Worm (Caenorhabditis elegans) whole organism, L4/young adult: ENCODE results near the gene dmd-4.

Source experiments
- W03F9.2 ChIP-seq: fragments of 150-350 bp; optimal IDR thresholded peaks from 2 replicates; lab custom pipeline; 2014; ENCODE audit warnings: missing biosample characterization, missing genetic modification characterization
- dao-5 ChIP-seq: sonication (generic microtip); optimal IDR thresholded peaks from 2 replicates; lab custom pipeline; 2016; ENCODE audit warnings: missing genotype, missing genetic modification characterization, moderate library complexity, missing compliant biosample characterization
- him-1 ChIP-seq: sonication (generic microtip); optimal IDR thresholded peaks from 2 replicates; lab custom pipeline; 2016; ENCODE audit warnings: missing genotype, missing genetic modification reagents, missing genetic modification characterization, missing compliant biosample characterization

ce11 chrX:14888188-14888587 lies 26.5 kb upstream of the dmd-4 start, which contains the start of gene daf-6:
- TF ChIP-seq W03F9.2 (tag; lab: Kevin White, UChicago) (no peak), him-1 (tag; lab: Kevin White, UChicago) (no peak), dao-5 (tag; lab: Kevin White, UChicago) (no peak)
